Fruit fly (Drosophila melanogaster): Measurements from ENCODE around the gene Sid.

The Sid gene

DNA sequence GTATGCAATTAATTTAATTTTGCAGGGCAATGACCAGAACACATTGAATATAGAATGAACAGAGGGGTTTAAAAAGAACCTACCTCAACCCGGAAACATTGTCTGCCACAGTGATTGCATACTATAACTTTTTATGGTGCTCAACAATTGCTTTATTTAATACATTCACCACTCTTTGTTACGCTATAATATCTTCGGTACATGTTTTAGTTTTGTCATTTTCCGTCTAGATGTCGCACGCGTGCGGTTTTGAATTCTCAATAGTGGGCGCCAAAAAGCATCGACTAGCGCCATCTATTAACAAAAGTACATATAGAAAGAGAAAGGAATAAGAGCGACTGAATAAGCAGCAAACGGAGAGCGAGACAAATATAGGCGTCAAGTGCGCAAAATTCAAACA lies 1.6 kb downstream of the Sid start (continued):
- TF ChIP-seq exex (tag; optimal IDR thresholded peaks at IDR 0.05) (peak; percentile 10), CG1792 (GFP tag; optimal IDR thresholded peaks at IDR 0.05) (peak; percentile 47), HLH54F (GFP tag; optimal IDR thresholded peaks at IDR 0.05) (peak; percentile 73), CG4707 (GFP tag; optimal IDR thresholded peaks at IDR 0.05) (peak; percentile 81), bsh (GFP tag; optimal IDR thresholded peaks at IDR 0.05) (peak in 1 of 2 experiments; percentile 84), oc (tag; optimal IDR thresholded peaks at IDR 0.05) (peak; percentile 40), Dip2 (GFP tag; IDR thresholded peaks at IDR 0.05) (0 out of 2 replicates have a peak, but pooled peaks have one; percentile 30), esg (GFP tag; conservative IDR thresholded peaks at IDR 0.05) (peak; percentile 43), Nf-YC (tag; optimal IDR thresholded peaks at IDR 0.05) (no peak), Side (GFP tag; optimal IDR thresholded peaks at IDR 0.05) (peak; percentile 84), Nf-YB (GFP tag; optimal IDR thresholded peaks at IDR 0.05) (peak; percentile 34), Atf6 (GFP tag; IDR thresholded peaks at IDR 0.05) (0 out of 2 replicates have a peak, but pooled peaks have one; percentile 24), nom (GFP tag; optimal IDR thresholded peaks at IDR 0.05) (peak; percentile 18), tx (GFP tag; optimal IDR thresholded peaks at IDR 0.05) (peak; percentile 75), CG9215 (GFP tag; IDR thresholded peaks at IDR 0.05) (peak; percentile 55; the same call in 1 of the 2 replicates), CG9727 (GFP tag; optimal IDR thresholded peaks at IDR 0.05) (peak; percentile 60), run (tag; optimal IDR thresholded peaks at IDR 0.05) (no peak), Ptx1 (GFP tag; IDR thresholded peaks at IDR 0.05) (peak; percentile 91), HLH4C (GFP tag; IDR thresholded peaks at IDR 0.05; ENCODE audit: partially characterized antibody) (no peak), Dip3 (GFP tag; optimal IDR thresholded peaks at IDR 0.05) (peak; percentile 58), danr (GFP tag; IDR thresholded peaks at IDR 0.05) (peak; percentile 45; the same call in 1 of the 2 replicates), kah (GFP tag; optimal IDR thresholded peaks at IDR 0.05) (peak; percentile 41), CG6683 (GFP tag; optimal IDR thresholded peaks at IDR 0.05) (no peak), Hey (tag; optimal IDR thresholded peaks at IDR 0.05) (peak; percentile 26), jing (GFP tag; optimal IDR thresholded peaks at IDR 0.05) (peak; percentile 72), CG18476 (GFP tag; optimal IDR thresholded peaks at IDR 0.05) (peak; percentile 52), Taf1 (GFP tag; IDR thresholded peaks at IDR 0.05) (0 out of 2 replicates have a peak, but pooled peaks have one; percentile 6), HmgZ (tag; optimal IDR thresholded peaks at IDR 0.05) (peak; percentile 84), Dref (GFP tag; IDR thresholded peaks at IDR 0.05) (peak; percentile 39), CG12391 (tag; optimal IDR thresholded peaks at IDR 0.05) (peak; percentile 74), al (GFP tag; IDR thresholded peaks at IDR 0.05) (peak; percentile 37; the same call in 1 of the 2 replicates), wor (GFP tag; IDR thresholded peaks at IDR 0.05) (0 out of 2 replicates have a peak, but pooled peaks have one; percentile 24), CG10366 (GFP tag; IDR thresholded peaks at IDR 0.05) (peak; percentile 86), sisA (GFP tag; IDR thresholded peaks at IDR 0.05) (peak; percentile 87), Hr51 (GFP tag; optimal IDR thresholded peaks at IDR 0.05) (peak; percentile 70 to 78), bigmax (GFP tag; optimal IDR thresholded peaks at IDR 0.05) (peak; percentile 44), CG12104 (GFP tag; optimal IDR thresholded peaks at IDR 0.05) (peak; percentile 66), CG4404 (GFP tag; IDR thresholded peaks at IDR 0.05) (0 out of 2 replicates have a peak, but pooled peaks have one; percentile 13), BtbVII (GFP tag; optimal IDR thresholded peaks at IDR 0.05) (peak; percentile 35), CG11093 (GFP tag; IDR thresholded peaks at IDR 0.05) (peak; percentile 54; the same call in 2 of the 3 replicates), unpg (GFP tag; optimal IDR thresholded peaks at IDR 0.05) (peak; percentile 84), CG7987 (GFP tag; optimal IDR thresholded peaks at IDR 0.05) (peak; percentile 94), CG15011 (GFP tag; optimal IDR thresholded peaks at IDR 0.05) (peak; percentile 20), CG17186 (GFP tag; optimal IDR thresholded peaks at IDR 0.05) (peak; percentile 52), D19B (GFP tag; optimal IDR thresholded peaks at IDR 0.05) (peak; percentile 19), wdn (GFP tag; IDR thresholded peaks at IDR 0.05) (peak; percentile 41; the same call in 1 of the 2 replicates), zen2 (GFP tag; IDR thresholded peaks at IDR 0.05; ENCODE audit: partially characterized antibody) (no peak), CG2129 (GFP tag; IDR thresholded peaks at IDR 0.05; ENCODE audit: partially characterized antibody) (no peak), CG7839 (tag; optimal IDR thresholded peaks at IDR 0.05) (peak; percentile 87)
